Worm (Caenorhabditis elegans): ENCODE measurements around the gene nol-9.

- TF ChIP-seq Y116A8C.19 (tag; optimal IDR thresholded peaks at IDR 0.05; ENCODE audit: borderline replicate concordance) (no peak), tbx-2 (tag; optimal IDR thresholded peaks at IDR 0.05) (no peak), pqm-1 (tag; optimal IDR thresholded peaks at IDR 0.05) (no peak), zag-1 (tag; optimal IDR thresholded peaks at IDR 0.05) (no peak), snu-23 (GFP tag; optimal IDR thresholded peaks at IDR 0.05) (no peak), ama-1 (optimal IDR thresholded peaks at IDR 0.05) (no peak), nhr-76 (tag; optimal IDR thresholded peaks at IDR 0.05) (no peak), nhr-237 (tag; optimal IDR thresholded peaks at IDR 0.05) (no peak), nhr-77 (tag; optimal IDR thresholded peaks at IDR 0.05) (no peak), mep-1 (tag; optimal IDR thresholded peaks at IDR 0.05) (no peak), unc-62 (GFP tag; optimal IDR thresholded peaks at IDR 0.05) (no peak), snpc-4 (tag; optimal IDR thresholded peaks at IDR 0.05) (no peak)
Measured at ce11 chrIV:13396375-13396774, 25.9 kb upstream of the nol-9 start.
